Fruit fly (Drosophila melanogaster): ENCODE results near the gene MESK4.
"Not testable (repeated sequence)": the region's sequence is repeated elsewhere in the genome, so short reads cannot be mapped to it uniquely, and the experiment has no call there.

Gene MESK4

DNA sequence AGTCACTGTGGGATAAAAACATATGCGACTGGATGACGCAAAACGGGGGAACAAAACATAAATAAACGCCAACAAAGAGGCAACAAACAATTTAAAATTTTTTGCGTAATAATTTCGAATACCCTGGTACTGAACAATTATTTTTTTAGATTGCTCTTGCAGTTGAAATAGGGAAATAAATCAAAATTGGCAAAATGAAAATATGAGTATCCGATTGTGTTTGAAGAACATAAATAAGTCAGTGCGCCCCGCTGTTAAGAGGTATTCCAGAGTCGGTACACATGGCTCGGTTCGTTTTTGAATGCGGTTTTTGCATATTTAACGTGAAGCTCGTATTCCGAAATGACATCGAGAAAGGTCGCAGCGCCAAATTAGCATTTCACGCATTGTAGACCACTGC lies 3.1 kb upstream of the MESK4 start:
- no peak for TF ChIP-seq Pif1A (GFP tag; optimal IDR thresholded peaks at IDR 0.05)

DNA sequence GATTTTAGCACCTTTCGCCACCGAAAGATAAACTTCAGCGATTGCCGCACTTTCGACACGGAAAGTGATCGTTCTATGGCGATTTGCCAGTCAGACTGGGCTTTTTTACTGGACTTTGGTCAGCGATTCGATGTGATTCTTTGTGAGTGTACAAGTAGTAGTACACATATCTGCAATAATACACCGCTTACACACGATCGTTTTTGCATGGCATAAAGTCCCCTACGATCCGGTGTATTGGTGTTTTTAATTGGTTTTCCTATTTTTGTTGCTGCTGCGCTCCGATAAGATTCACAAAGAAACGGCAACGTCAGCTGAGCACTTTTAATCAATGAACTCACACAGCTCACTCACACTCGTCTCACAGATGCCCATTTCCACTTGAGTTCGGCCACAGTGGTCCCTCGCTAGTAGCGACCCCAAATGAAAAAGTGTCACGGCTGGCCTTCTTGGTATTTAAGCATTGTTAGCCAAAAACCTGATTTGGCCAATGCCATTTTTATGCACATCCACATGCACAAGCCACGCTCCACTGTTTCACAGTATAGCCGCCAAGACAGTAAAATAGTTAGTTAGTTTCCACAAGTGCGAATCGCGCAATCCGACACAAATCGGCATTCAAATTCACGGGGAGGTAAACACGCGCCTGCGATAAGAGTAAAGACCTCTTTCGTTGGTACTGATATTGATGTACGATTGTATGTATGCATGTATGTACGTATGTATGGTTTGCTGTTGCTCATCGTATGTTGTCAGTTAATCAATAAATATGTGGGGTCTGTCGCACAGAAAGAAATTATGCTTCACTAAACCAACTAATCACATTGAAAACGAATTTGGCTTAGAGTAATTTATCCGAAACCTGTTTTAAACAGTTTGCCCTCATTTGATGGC lies 2.2 kb upstream of the MESK4 start:
- TF ChIP-seq CG13204 (GFP tag; optimal IDR thresholded peaks at IDR 0.05) (peak; percentile 58), Pif1B (GFP tag; optimal IDR thresholded peaks at IDR 0.05) (peak; percentile 88), CG32121 (GFP tag; IDR thresholded peaks at IDR 0.05) (peak; percentile 96), CG17806 (tag; optimal IDR thresholded peaks at IDR 0.05) (peak; percentile 79), fd96Ca (GFP tag; IDR thresholded peaks at IDR 0.05) (peak; percentile 98), Snoo (tag; optimal IDR thresholded peaks at IDR 0.05) (peak; percentile 90), CG14655 (GFP tag; optimal IDR thresholded peaks at IDR 0.05) (peak; percentile 87), CG15710 (tag; optimal IDR thresholded peaks at IDR 0.05) (peak; percentile 89), CG12605 (GFP tag; IDR thresholded peaks at IDR 0.05) (peak; percentile 93), CG8301 (tag; optimal IDR thresholded peaks at IDR 0.05) (peak; percentile 84), CG9948 (tag; optimal IDR thresholded peaks at IDR 0.05) (peak; percentile 82), CG8159 (tag; optimal IDR thresholded peaks at IDR 0.05) (peak; percentile 82), CG4496 (GFP tag; IDR thresholded peaks at IDR 0.05) (peak; percentile 98), D1 (tag; optimal IDR thresholded peaks at IDR 0.05) (no peak), gl (tag; optimal IDR thresholded peaks at IDR 0.05) (peak; percentile 36), EcR (GFP tag; optimal IDR thresholded peaks at IDR 0.05) (peak; percentile 81), Pif1A (GFP tag; optimal IDR thresholded peaks at IDR 0.05) (peak; percentile 90), CG34367 (tag; optimal IDR thresholded peaks at IDR 0.05) (peak; percentile 77), CG10348 (GFP tag; IDR thresholded peaks at IDR 0.05) (peak; percentile 97), rn (GFP tag; IDR thresholded peaks at IDR 0.05) (peak; percentile 89), Ets98B (GFP tag; IDR thresholded peaks at IDR 0.05) (peak; percentile 98)

DNA sequence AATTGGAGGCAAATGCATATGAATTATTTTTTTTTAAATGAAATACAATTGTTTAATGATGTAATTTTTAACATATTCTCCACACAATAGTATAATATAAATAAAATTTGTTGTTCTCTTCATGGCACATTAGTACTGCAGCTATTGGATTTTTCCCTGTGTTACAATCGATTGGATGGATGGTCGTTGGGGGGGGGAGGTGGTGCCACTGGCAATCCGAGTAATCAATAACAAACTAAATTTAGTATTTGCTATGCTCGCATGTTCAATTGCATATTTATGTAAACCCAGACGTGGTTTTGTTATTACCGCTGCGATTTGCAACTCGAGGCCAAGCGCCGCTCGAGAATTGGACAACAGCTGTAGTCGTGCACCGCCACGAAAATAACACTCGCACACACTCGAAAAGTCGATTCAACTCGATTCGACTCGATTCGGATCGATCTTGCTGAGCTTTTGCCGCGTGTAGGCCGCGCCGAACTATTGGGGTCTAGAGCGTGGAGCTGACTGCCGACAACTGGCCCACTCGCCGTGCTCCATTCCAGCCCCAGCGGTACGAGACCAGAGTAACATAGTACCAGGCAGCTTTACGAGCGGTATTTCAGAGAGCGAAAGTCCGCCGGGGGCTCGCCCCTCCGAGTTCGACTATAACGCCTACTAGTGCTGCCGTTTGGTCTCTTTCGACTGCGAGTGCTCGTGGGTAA lies 1.2 kb upstream of the MESK4 start, which contains the start of gene CG18622:
Gene CG18622, minus strand, starts transcription at position 513 of the 704 bp plus-strand sequence.
- TF ChIP-seq CG15710 (tag; optimal IDR thresholded peaks at IDR 0.05) (no peak), fd96Ca (GFP tag; IDR thresholded peaks at IDR 0.05) (0 out of 3 replicates have a peak, but pooled peaks have one; percentile 18), Snoo (tag; optimal IDR thresholded peaks at IDR 0.05) (no peak), EcR (GFP tag; optimal IDR thresholded peaks at IDR 0.05) (no peak), CG14655 (GFP tag; optimal IDR thresholded peaks at IDR 0.05) (peak; percentile 5), CG13204 (GFP tag; optimal IDR thresholded peaks at IDR 0.05) (peak; percentile 87), D1 (tag; optimal IDR thresholded peaks at IDR 0.05) (no peak), CG10348 (GFP tag; IDR thresholded peaks at IDR 0.05) (0 out of 2 replicates have a peak, but pooled peaks have one; percentile 12), Pif1A (GFP tag; optimal IDR thresholded peaks at IDR 0.05) (no peak)

DNA sequence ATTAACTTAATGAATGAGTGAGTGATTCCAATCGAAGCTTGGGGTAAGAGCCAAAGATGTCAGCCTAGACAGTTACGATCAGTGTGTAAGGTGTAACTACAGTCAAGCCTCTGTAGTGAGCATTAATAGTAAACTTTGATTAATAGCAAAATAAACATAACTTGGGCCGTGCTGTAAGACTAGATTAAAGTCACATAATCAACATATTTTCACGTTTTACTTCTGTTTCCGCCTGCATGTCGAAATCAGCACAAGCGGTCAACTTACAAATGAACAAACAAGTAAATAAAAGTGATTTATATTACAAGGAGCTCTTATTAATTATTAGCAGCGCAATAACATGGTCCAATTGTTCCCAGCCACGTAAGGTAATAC lies 703 bp upstream of the MESK4 start:
- no peak for TF ChIP-seq CG32121 (GFP tag; IDR thresholded peaks at IDR 0.05)
- peak; percentile 7 for TF ChIP-seq CG14655 (GFP tag; optimal IDR thresholded peaks at IDR 0.05)
- no peak for TF ChIP-seq EcR (GFP tag; optimal IDR thresholded peaks at IDR 0.05)
- no peak for TF ChIP-seq D1 (tag; optimal IDR thresholded peaks at IDR 0.05)
- TF ChIP-seq CG34367 (tag; optimal IDR thresholded peaks at IDR 0.05) = no peak
- TF ChIP-seq CG4496 (GFP tag; IDR thresholded peaks at IDR 0.05) = no peak
- no peak for TF ChIP-seq rn (GFP tag; IDR thresholded peaks at IDR 0.05)
- peak; percentile 14 for TF ChIP-seq CG9948 (tag; optimal IDR thresholded peaks at IDR 0.05)

DNA sequence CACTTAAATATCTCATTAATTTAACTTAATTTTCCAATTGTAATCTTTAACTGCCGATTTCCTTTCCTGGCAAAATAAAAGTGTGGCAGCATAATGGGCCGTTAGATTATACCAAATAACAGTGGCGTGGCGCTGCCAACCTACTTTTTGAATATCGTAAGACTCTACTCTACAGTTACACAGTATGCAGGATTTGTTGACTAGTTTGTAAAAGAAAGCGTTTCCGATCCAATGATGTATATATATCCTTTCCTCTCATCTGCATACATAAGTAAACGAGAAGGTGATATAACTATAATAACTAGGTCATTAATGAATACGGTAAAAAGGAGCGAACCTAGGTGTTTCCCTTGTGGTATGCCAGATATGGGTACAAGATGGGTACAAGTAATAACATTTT lies 3.2 kb downstream of the MESK4 start, which contains the start of gene EMC2B:
Gene EMC2B, minus strand, starts transcription at position 98 of the 400 bp plus-strand sequence.
- TF ChIP-seq CG14655 (GFP tag; optimal IDR thresholded peaks at IDR 0.05) (no peak), CG9948 (tag; optimal IDR thresholded peaks at IDR 0.05) (no peak), CG4496 (GFP tag; IDR thresholded peaks at IDR 0.05) (no peak), D1 (tag; optimal IDR thresholded peaks at IDR 0.05) (no peak), CG32121 (GFP tag; IDR thresholded peaks at IDR 0.05) (no peak), CG13204 (GFP tag; optimal IDR thresholded peaks at IDR 0.05) (no peak), CG12605 (GFP tag; IDR thresholded peaks at IDR 0.05) (no peak), CG8159 (tag; optimal IDR thresholded peaks at IDR 0.05) (peak; percentile 8), gl (tag; optimal IDR thresholded peaks at IDR 0.05) (no peak), CG17806 (tag; optimal IDR thresholded peaks at IDR 0.05) (peak; percentile 18), Ets98B (GFP tag; IDR thresholded peaks at IDR 0.05) (no peak), CG10348 (GFP tag; IDR thresholded peaks at IDR 0.05) (no peak), Pif1A (GFP tag; optimal IDR thresholded peaks at IDR 0.05) (peak; percentile 39), Pif1B (GFP tag; optimal IDR thresholded peaks at IDR 0.05) (no peak), CG34367 (tag; optimal IDR thresholded peaks at IDR 0.05) (no peak)

DNA sequence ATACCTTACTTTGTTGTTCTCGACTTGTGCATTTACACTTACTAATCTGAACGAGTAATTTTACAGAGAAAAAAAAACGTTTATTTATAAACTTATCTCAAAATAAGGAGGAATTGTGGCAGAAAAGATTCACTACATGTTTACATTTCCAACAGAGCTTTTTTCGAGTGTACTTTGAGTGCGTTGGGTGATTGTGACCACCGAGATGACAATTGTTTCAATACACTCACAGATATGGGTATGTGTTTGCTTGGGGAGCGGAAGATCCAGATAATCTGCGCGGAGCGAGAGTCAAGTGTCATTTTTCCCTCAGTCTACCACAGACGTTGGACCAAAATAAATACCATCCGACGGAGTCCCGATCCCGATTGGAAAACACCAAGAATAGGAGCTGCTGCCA lies 4.1 kb downstream of the MESK4 start, which contains the start of gene CG31274:
Gene CG31274, plus strand, starts transcription at position 301 of the 400 bp plus-strand sequence.
- TF ChIP-seq gl (tag; optimal IDR thresholded peaks at IDR 0.05); Pif1B (GFP tag; optimal IDR thresholded peaks at IDR 0.05); CG8301 (tag; optimal IDR thresholded peaks at IDR 0.05): not testable (repeated sequence)

All from whole organism, pupa.